Fruit fly (Drosophila melanogaster) S2 (cell line): ENCODE measurements around the gene CG9992.

ENCODE experiments used
- CG8478 ChIP-seq: fragments of >200 bp; optimal IDR thresholded peaks from 2 replicates; lab custom pipeline; 2018
- CTCF ChIP-seq, 2 experiments: fragments of >200 bp; optimal IDR thresholded peaks; 2 replicates each; lab custom pipeline; 2018

dm6 chrX:16384843-16385726 lies at the start of gene CG9992, which contains the start of gene CG4239:
- TF ChIP-seq CG8478 (lab: Kevin White, UChicago) (no peak), CTCF (optimal IDR thresholded peaks at IDR 0.05; lab: Kevin White, UChicago) (no peak)
